Worm (Caenorhabditis elegans): ENCODE measurements around the gene C32D5.11.

ce11 chrII:6380866-6381265 lies 25.6 kb upstream of the C32D5.11 start, which contains the start of gene F58F12.12:
- TF ChIP-seq flt-1 (GFP tag; IDR thresholded peaks at IDR 0.05) (no peak), tbx-37 (GFP tag; conservative IDR thresholded peaks at IDR 0.05) (no peak)
